Fruit fly (Drosophila melanogaster): ENCODE measurements around the gene CG12278.

The CG12278 gene

dm6 chr3R:21019073-21019472 is 24.8 kb upstream of the CG12278 start:
- no peak for TF ChIP-seq CG13204 (GFP tag; optimal IDR thresholded peaks at IDR 0.05)
- no peak for TF ChIP-seq Snoo (tag; optimal IDR thresholded peaks at IDR 0.05)
- TF ChIP-seq CG8159 (tag; optimal IDR thresholded peaks at IDR 0.05), result no peak
- no peak for TF ChIP-seq CG32121 (GFP tag; IDR thresholded peaks at IDR 0.05)
- no peak for TF ChIP-seq CG14655 (GFP tag; optimal IDR thresholded peaks at IDR 0.05)
- TF ChIP-seq rn (GFP tag; IDR thresholded peaks at IDR 0.05), result no peak
- no peak for TF ChIP-seq CG9948 (tag; optimal IDR thresholded peaks at IDR 0.05)
- no peak for TF ChIP-seq CG8301 (tag; optimal IDR thresholded peaks at IDR 0.05)
- TF ChIP-seq CG34367 (tag; optimal IDR thresholded peaks at IDR 0.05), result no peak
- TF ChIP-seq fd96Ca (GFP tag; IDR thresholded peaks at IDR 0.05), result no peak
- no peak for TF ChIP-seq gl (tag; optimal IDR thresholded peaks at IDR 0.05)
- TF ChIP-seq CG10348 (GFP tag; IDR thresholded peaks at IDR 0.05), result no peak
- no peak for TF ChIP-seq CG12605 (GFP tag; IDR thresholded peaks at IDR 0.05)
- TF ChIP-seq CG4496 (GFP tag; IDR thresholded peaks at IDR 0.05), result no peak
- TF ChIP-seq CG17806 (tag; optimal IDR thresholded peaks at IDR 0.05), result no peak
- TF ChIP-seq EcR (GFP tag; optimal IDR thresholded peaks at IDR 0.05), result no peak
- TF ChIP-seq CG15710 (tag; optimal IDR thresholded peaks at IDR 0.05), result no peak
- no peak for TF ChIP-seq Pif1B (GFP tag; optimal IDR thresholded peaks at IDR 0.05)
- no peak for TF ChIP-seq Ets98B (GFP tag; IDR thresholded peaks at IDR 0.05)
- TF ChIP-seq Pif1A (GFP tag; optimal IDR thresholded peaks at IDR 0.05), result no peak

- TF ChIP-seq CG32121 (GFP tag; IDR thresholded peaks at IDR 0.05) (no peak), Snoo (tag; optimal IDR thresholded peaks at IDR 0.05) (no peak), CG14655 (GFP tag; optimal IDR thresholded peaks at IDR 0.05) (no peak), D1 (tag; optimal IDR thresholded peaks at IDR 0.05) (no peak), CG17806 (tag; optimal IDR thresholded peaks at IDR 0.05) (no peak), CG13204 (GFP tag; optimal IDR thresholded peaks at IDR 0.05) (no peak), CG10348 (GFP tag; IDR thresholded peaks at IDR 0.05) (no peak), EcR (GFP tag; optimal IDR thresholded peaks at IDR 0.05) (no peak), Ets98B (GFP tag; IDR thresholded peaks at IDR 0.05) (no peak), CG4496 (GFP tag; IDR thresholded peaks at IDR 0.05) (no peak), CG12605 (GFP tag; IDR thresholded peaks at IDR 0.05) (no peak), CG8301 (tag; optimal IDR thresholded peaks at IDR 0.05) (no peak), Pif1A (GFP tag; optimal IDR thresholded peaks at IDR 0.05) (no peak), rn (GFP tag; IDR thresholded peaks at IDR 0.05) (no peak), CG8159 (tag; optimal IDR thresholded peaks at IDR 0.05) (no peak), CG34367 (tag; optimal IDR thresholded peaks at IDR 0.05) (no peak), Pif1B (GFP tag; optimal IDR thresholded peaks at IDR 0.05) (no peak)
Measured at dm6 chr3R:21022769-21023517, 20.9 kb upstream of the CG12278 start.

dm6 chr3R:21023902-21024541 is 19.8 kb upstream of the CG12278 start, which contains the start of gene peg:
Gene peg (minus strand): TSS chr3R:21024163.
- TF ChIP-seq CG14655 (GFP tag; optimal IDR thresholded peaks at IDR 0.05) (peak; percentile 31), CG8159 (tag; optimal IDR thresholded peaks at IDR 0.05) (peak; percentile 23), Ets98B (GFP tag; IDR thresholded peaks at IDR 0.05) (peak; percentile 23; the same call in 1 of the 2 replicates), CG15710 (tag; optimal IDR thresholded peaks at IDR 0.05) (peak; percentile 29), CG17806 (tag; optimal IDR thresholded peaks at IDR 0.05) (no peak), CG13204 (GFP tag; optimal IDR thresholded peaks at IDR 0.05) (no peak), Pif1A (GFP tag; optimal IDR thresholded peaks at IDR 0.05) (peak; percentile 49), CG32121 (GFP tag; IDR thresholded peaks at IDR 0.05) (peak; percentile 24; the same call in 1 of the 2 replicates), EcR (GFP tag; optimal IDR thresholded peaks at IDR 0.05) (no peak), CG4496 (GFP tag; IDR thresholded peaks at IDR 0.05) (peak; percentile 73; the same call in 2 of the 3 replicates), CG12605 (GFP tag; IDR thresholded peaks at IDR 0.05) (peak; percentile 74), CG9948 (tag; optimal IDR thresholded peaks at IDR 0.05) (no peak), Pif1B (GFP tag; optimal IDR thresholded peaks at IDR 0.05) (peak; percentile 59), fd96Ca (GFP tag; IDR thresholded peaks at IDR 0.05) (peak; percentile 62; the same call in 1 of the 3 replicates)

dm6 chr3R:21025508-21025907 is 18.4 kb upstream of the CG12278 start:
- TF ChIP-seq CG12605 (GFP tag; IDR thresholded peaks at IDR 0.05) (no peak), CG34367 (tag; optimal IDR thresholded peaks at IDR 0.05) (no peak), CG8159 (tag; optimal IDR thresholded peaks at IDR 0.05) (no peak), D1 (tag; optimal IDR thresholded peaks at IDR 0.05) (no peak), CG15710 (tag; optimal IDR thresholded peaks at IDR 0.05) (no peak), rn (GFP tag; IDR thresholded peaks at IDR 0.05) (no peak), CG9948 (tag; optimal IDR thresholded peaks at IDR 0.05) (no peak), CG17806 (tag; optimal IDR thresholded peaks at IDR 0.05) (no peak), Pif1B (GFP tag; optimal IDR thresholded peaks at IDR 0.05) (no peak), Pif1A (GFP tag; optimal IDR thresholded peaks at IDR 0.05) (no peak), CG4496 (GFP tag; IDR thresholded peaks at IDR 0.05) (no peak), CG8301 (tag; optimal IDR thresholded peaks at IDR 0.05) (no peak), CG14655 (GFP tag; optimal IDR thresholded peaks at IDR 0.05) (no peak), fd96Ca (GFP tag; IDR thresholded peaks at IDR 0.05) (no peak)

dm6 chr3R:21042399-21042798 is 1.5 kb upstream of the CG12278 start, which contains the start of gene Dhc93AB:
Gene Dhc93AB (minus strand): TSS chr3R:21042499.
- TF ChIP-seq CG8301 (tag; optimal IDR thresholded peaks at IDR 0.05), result no peak
- TF ChIP-seq rn (GFP tag; IDR thresholded peaks at IDR 0.05), result no peak
- no peak for TF ChIP-seq CG4496 (GFP tag; IDR thresholded peaks at IDR 0.05)
- TF ChIP-seq CG8159 (tag; optimal IDR thresholded peaks at IDR 0.05), result no peak
- TF ChIP-seq CG17806 (tag; optimal IDR thresholded peaks at IDR 0.05), result no peak
- TF ChIP-seq D1 (tag; optimal IDR thresholded peaks at IDR 0.05), result no peak
